Worm (Caenorhabditis elegans) whole organism, L4 larva: ENCODE results near the gene mml-1.
A peak's percentile ranks its signal among the peaks of the same experiment; 100 is the strongest.

Experiments
- Y5F2A.4 ChIP-seq: fragments of 200-800 bp; sonication (Bioruptor generic); optimal IDR thresholded peaks from 2 replicates; lab custom pipeline; 2018; ENCODE audit warnings: mild to moderate bottlenecking, missing genetic modification characterization, missing compliant biosample characterization
- daf-19 ChIP-seq: fragments of 200-800 bp; sonication (Bioruptor generic); conservative IDR thresholded peaks from 2 replicates; pipeline ENCODE4 v1.3.6; 2022; ENCODE audit warnings: missing genetic modification characterization, missing compliant biosample characterization
- daf-8 ChIP-seq: fragments of 200-800 bp; sonication (Bioruptor generic); IDR thresholded peaks from 2 replicates; pipeline ENCODE4 v1.3.6; 2022; ENCODE audit warnings: missing genetic modification characterization, missing compliant biosample characterization
- dve-1 ChIP-seq: sonication (generic microtip); optimal IDR thresholded peaks from 2 replicates; lab custom pipeline; 2017; ENCODE audit warnings: antibody characterized with exemption, mild to moderate bottlenecking, missing genetic modification characterization, missing compliant biosample characterization; ENCODE audit not compliant: insufficient read depth
- hlh-11 ChIP-seq: fragments of 200-800 bp; sonication (Bioruptor generic); optimal IDR thresholded peaks from 2 replicates; lab custom pipeline; 2018; ENCODE audit warnings: mild to moderate bottlenecking, missing genetic modification characterization, missing compliant biosample characterization
- jun-1 ChIP-seq: fragments of 150-350 bp; optimal IDR thresholded peaks from 2 replicates; lab custom pipeline; 2014; ENCODE audit warnings: missing biosample characterization, missing genetic modification reagents, missing genetic modification characterization
- lsy-2 ChIP-seq, 2 experiments: fragments of 150-350 bp in 1 of 2; sonication (generic microtip) in 1 of 2; optimal IDR thresholded peaks; 2 replicates each; lab custom pipeline; 2014 to 2017; ENCODE audit warnings: missing biosample characterization in 2 of 2, missing genetic modification characterization in 2 of 2
- mxl-3 ChIP-seq: fragments of 200-800 bp; sonication (Bioruptor generic); optimal IDR thresholded peaks from 2 replicates; lab custom pipeline; 2018; ENCODE audit warnings: mild to moderate bottlenecking, missing genetic modification characterization, missing compliant biosample characterization
- nhr-28 ChIP-seq: fragments of 150-350 bp; optimal IDR thresholded peaks from 2 replicates; lab custom pipeline; 2014; ENCODE audit warnings: missing biosample characterization, missing genetic modification characterization
- pha-4 ChIP-seq, 2 experiments: fragments of 150-350 bp in 1 of 2; fragments of 200-800 bp in 1 of 2; sonication (Bioruptor generic) in 1 of 2; IDR thresholded peaks in 1 of 2; optimal IDR thresholded peaks in 1 of 2; 2 replicates each; pipeline versions ENCODE4 v1.3.6 to Lab custom; 2014 to 2022; ENCODE audit warnings: missing genetic modification characterization in 2 of 2, missing genetic modification reagents in 2 of 2, missing biosample characterization in 1 of 2, missing compliant biosample characterization in 1 of 2
- php-3 ChIP-seq: fragments of 200-800 bp; sonication (Bioruptor generic); IDR thresholded peaks from 2 replicates; pipeline ENCODE4 v1.3.6; 2022; ENCODE audit warnings: missing genetic modification reagents, missing genetic modification characterization, missing compliant biosample characterization
- pqm-1 ChIP-seq: sonication (generic microtip); optimal IDR thresholded peaks from 2 replicates; lab custom pipeline; 2017; ENCODE audit warnings: missing biosample characterization, missing genetic modification characterization
- unc-39 ChIP-seq: sonication (generic microtip); optimal IDR thresholded peaks from 2 replicates; lab custom pipeline; 2017; ENCODE audit warnings: missing biosample characterization, missing genetic modification characterization
- zag-1 ChIP-seq: fragments of 150-350 bp; optimal IDR thresholded peaks from 2 replicates; lab custom pipeline; 2014; ENCODE audit warnings: missing biosample characterization, missing genetic modification characterization

- TF ChIP-seq Y5F2A.4 (no peak), zag-1 (tag; lab: Kevin White, UChicago) (no peak), jun-1 (tag; lab: Kevin White, UChicago) (no peak), mxl-3 (GFP tag; lab: Kevin White, UChicago) (peak; percentile 15), pqm-1 (tag; lab: Kevin White, UChicago) (no peak), lsy-2 (tag; optimal IDR thresholded peaks at IDR 0.05; lab: Kevin White, UChicago) (no peak), unc-39 (no peak), daf-19 (GFP tag; lab: Robert Waterston, UW) (no peak), dve-1 (tag; lab: Kevin White, UChicago) (peak; percentile 24), daf-8 (GFP tag; lab: Robert Waterston, UW) (no peak), nhr-28 (tag; lab: Kevin White, UChicago) (peak; percentile 63), pha-4 (GFP tag; IDR thresholded peaks at IDR 0.05; lab: Robert Waterston, UW) (no peak), pha-4 (tag; optimal IDR thresholded peaks at IDR 0.05; lab: Kevin White, UChicago) (peak; percentile 80), php-3 (GFP tag; lab: Robert Waterston, UW) (no peak), hlh-11 (tag; lab: Kevin White, UChicago) (peak; percentile 72)
Observed at ce11 chrIII:7358627-7359026, 15.9 kb downstream of the mml-1 start.
